Worm (Caenorhabditis elegans): Measurements from ENCODE around the gene H11E01.3.

Gene H11E01.3

DNA sequence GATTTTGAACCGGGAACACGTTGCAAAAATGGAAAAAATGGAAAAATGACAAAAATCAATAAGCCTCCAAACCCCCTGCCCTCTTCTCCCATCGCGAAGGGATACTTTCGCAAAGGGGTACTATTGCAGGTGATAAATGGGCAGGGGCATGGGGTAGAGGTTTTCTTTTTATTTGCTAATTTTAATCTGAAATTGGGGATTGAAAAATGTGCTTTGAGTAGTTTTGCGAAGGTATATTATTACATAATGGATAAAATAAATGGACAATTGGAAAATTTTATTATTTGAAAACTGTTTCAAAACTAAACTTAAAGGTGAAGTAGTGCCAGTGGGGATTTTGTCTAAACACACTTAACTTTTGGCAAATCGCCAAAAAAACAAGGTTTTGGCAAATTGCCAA lies 22.3 kb downstream of the H11E01.3 start (continued):
- TF ChIP-seq unc-62 (GFP tag; optimal IDR thresholded peaks at IDR 0.05) (peak; percentile 46), elt-1 (tag; optimal IDR thresholded peaks at IDR 0.05; ENCODE audit: borderline replicate concordance, insufficient read depth) (no peak)

ce11 chrX:1627837-1628236 lies 23.1 kb downstream of the H11E01.3 start, which contains the start of gene fbxb-58:
Gene fbxb-58 (plus strand): TSS chrX:1628137.
- no peak for TF ChIP-seq mls-2 (tag; optimal IDR thresholded peaks at IDR 0.05)
- no peak for TF ChIP-seq nhr-12 (tag; optimal IDR thresholded peaks at IDR 0.05)
- TF ChIP-seq unc-62 (GFP tag; optimal IDR thresholded peaks at IDR 0.05): no peak
- no peak for TF ChIP-seq tbx-8 (GFP tag; optimal IDR thresholded peaks at IDR 0.05)
- TF ChIP-seq unc-39 (tag; optimal IDR thresholded peaks at IDR 0.05): no peak
- TF ChIP-seq lin-13 (tag; optimal IDR thresholded peaks at IDR 0.05): no peak
- TF ChIP-seq sptf-1 (tag; optimal IDR thresholded peaks at IDR 0.05): no peak
- TF ChIP-seq elt-1 (tag; optimal IDR thresholded peaks at IDR 0.05; ENCODE audit: borderline replicate concordance, insufficient read depth): no peak
- TF ChIP-seq mep-1 (tag; optimal IDR thresholded peaks at IDR 0.05): no peak
- no peak for TF ChIP-seq ces-1 (GFP tag; optimal IDR thresholded peaks at IDR 0.05)
- no peak for TF ChIP-seq M03D4.4 (tag; optimal IDR thresholded peaks at IDR 0.05)
- TF ChIP-seq ham-2 (GFP tag; optimal IDR thresholded peaks at IDR 0.05): no peak

ce11 chrX:1629746-1630145 lies 25.0 kb downstream of the H11E01.3 start:
- no peak for TF ChIP-seq blmp-1 (tag; optimal IDR thresholded peaks at IDR 0.05)
- no peak for TF ChIP-seq sptf-1 (tag; optimal IDR thresholded peaks at IDR 0.05)
- no peak for TF ChIP-seq lin-32 (GFP tag; optimal IDR thresholded peaks at IDR 0.05)
- TF ChIP-seq ceh-83 (GFP tag; optimal IDR thresholded peaks at IDR 0.05): no peak
- TF ChIP-seq unc-39 (tag; optimal IDR thresholded peaks at IDR 0.05): no peak
- TF ChIP-seq nhr-12 (tag; optimal IDR thresholded peaks at IDR 0.05): no peak
- TF ChIP-seq nhr-237 (tag; optimal IDR thresholded peaks at IDR 0.05): no peak

DNA sequence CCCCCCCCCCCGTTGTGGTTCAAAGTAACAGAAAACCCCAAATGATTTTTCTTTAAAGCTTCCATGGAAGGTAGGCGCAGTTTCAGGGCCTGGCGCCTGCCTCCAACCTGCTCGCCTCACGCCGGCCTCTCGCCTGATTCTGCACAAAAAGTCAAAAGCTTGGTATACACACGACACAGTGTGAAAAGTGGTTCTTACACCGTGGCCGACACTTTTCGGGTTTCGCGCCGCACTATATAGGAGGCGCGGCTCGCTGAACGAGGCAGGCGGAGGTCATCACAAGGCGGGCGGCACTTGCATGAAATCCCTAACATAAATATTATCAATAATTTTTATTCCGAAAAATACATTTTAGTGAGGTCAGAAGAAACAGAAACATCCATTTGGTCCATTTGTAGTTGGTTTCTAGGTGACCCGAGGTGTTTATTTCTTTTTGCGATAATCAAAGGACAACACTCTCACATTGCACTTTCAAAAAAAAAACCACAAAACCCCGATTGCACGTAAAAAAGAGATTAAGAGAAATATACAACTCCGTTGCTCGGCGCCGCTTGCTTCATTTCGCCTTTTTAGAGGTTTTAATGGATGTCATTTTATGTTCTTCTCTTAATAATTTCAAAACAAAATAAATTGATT lies 26.3 kb downstream of the H11E01.3 start, which contains the start of gene ZK380.2:
Gene ZK380.2 (plus strand): TSS at position 586 of the 636 bp plus-strand sequence.
- TF ChIP-seq ceh-39 (tag; optimal IDR thresholded peaks at IDR 0.05): no peak
- no peak for TF ChIP-seq M03D4.4 (tag; optimal IDR thresholded peaks at IDR 0.05)
- TF ChIP-seq blmp-1 (tag; optimal IDR thresholded peaks at IDR 0.05): no peak

- no peak for TF ChIP-seq sptf-1 (tag; optimal IDR thresholded peaks at IDR 0.05)
- TF ChIP-seq lin-13 (tag; optimal IDR thresholded peaks at IDR 0.05): no peak
- TF ChIP-seq ceh-39 (tag; optimal IDR thresholded peaks at IDR 0.05): no peak
- no peak for TF ChIP-seq mab-5 (tag; optimal IDR thresholded peaks at IDR 0.05)
- TF ChIP-seq nhr-237 (tag; optimal IDR thresholded peaks at IDR 0.05): no peak
- TF ChIP-seq sem-2 (GFP tag; optimal IDR thresholded peaks at IDR 0.05): no peak
- TF ChIP-seq lsy-2 (tag; optimal IDR thresholded peaks at IDR 0.05): no peak
- no peak for TF ChIP-seq cnd-1 (tag; optimal IDR thresholded peaks at IDR 0.05)
- no peak for TF ChIP-seq flh-1 (GFP tag; optimal IDR thresholded peaks at IDR 0.05)
- TF ChIP-seq nhr-28 (tag; optimal IDR thresholded peaks at IDR 0.05): no peak
- no peak for TF ChIP-seq ztf-11 (tag; optimal IDR thresholded peaks at IDR 0.05)
- no peak for TF ChIP-seq blmp-1 (tag; optimal IDR thresholded peaks at IDR 0.05)
- no peak for TF ChIP-seq ces-1 (GFP tag; optimal IDR thresholded peaks at IDR 0.05)
- TF ChIP-seq pha-4 (tag; optimal IDR thresholded peaks at IDR 0.05): no peak
These were observed 38.9 kb downstream of the H11E01.3 start for ce11 chrX:1643442-1644096.

- TF ChIP-seq ceh-83 (GFP tag; optimal IDR thresholded peaks at IDR 0.05): no peak
- TF ChIP-seq ztf-11 (tag; optimal IDR thresholded peaks at IDR 0.05): no peak
- no peak for TF ChIP-seq blmp-1 (tag; optimal IDR thresholded peaks at IDR 0.05)
- TF ChIP-seq elt-3 (tag; optimal IDR thresholded peaks at IDR 0.05): no peak
- no peak for TF ChIP-seq unc-62 (GFP tag; optimal IDR thresholded peaks at IDR 0.05)
- TF ChIP-seq nhr-76 (tag; optimal IDR thresholded peaks at IDR 0.05): no peak
- TF ChIP-seq ces-1 (GFP tag; optimal IDR thresholded peaks at IDR 0.05): no peak
- TF ChIP-seq lin-13 (tag; optimal IDR thresholded peaks at IDR 0.05): no peak
- TF ChIP-seq ceh-43 (GFP tag; optimal IDR thresholded peaks at IDR 0.05): no peak
- no peak for TF ChIP-seq elt-1 (tag; optimal IDR thresholded peaks at IDR 0.05; ENCODE audit: borderline replicate concordance, insufficient read depth)
- no peak for TF ChIP-seq lsy-2 (tag; optimal IDR thresholded peaks at IDR 0.05)
- TF ChIP-seq sptf-1 (tag; optimal IDR thresholded peaks at IDR 0.05): no peak
- no peak for TF ChIP-seq ceh-39 (tag; optimal IDR thresholded peaks at IDR 0.05)
These were observed 47.0 kb downstream of the H11E01.3 start, which contains the start of gene ZK380.4 for ce11 chrX:1651668-1652067. Gene ZK380.4 (minus strand): TSS chrX:1651994.

Data from whole organism, mixed stage, embryonic.